Worm (Caenorhabditis elegans) whole organism, mixed stage, embryonic: Measurements from ENCODE around the gene sru-22.

Experiments used
- ces-1 ChIP-seq: fragments of 150-350 bp; optimal IDR thresholded peaks from 2 replicates; lab custom pipeline; 2014; ENCODE audit warnings: missing biosample characterization, missing genetic modification reagents, missing genetic modification characterization
- cnd-1 ChIP-seq: fragments of 200-800 bp; sonication (Bioruptor generic); optimal IDR thresholded peaks from 2 replicates; lab custom pipeline; 2018; ENCODE audit warnings: mild to moderate bottlenecking, missing genetic modification characterization, missing compliant biosample characterization
- pha-4 ChIP-seq: fragments of 150-350 bp; optimal IDR thresholded peaks from 2 replicates; lab custom pipeline; 2018; ENCODE audit warnings: missing biosample characterization, missing genetic modification reagents, missing genetic modification characterization

DNA sequence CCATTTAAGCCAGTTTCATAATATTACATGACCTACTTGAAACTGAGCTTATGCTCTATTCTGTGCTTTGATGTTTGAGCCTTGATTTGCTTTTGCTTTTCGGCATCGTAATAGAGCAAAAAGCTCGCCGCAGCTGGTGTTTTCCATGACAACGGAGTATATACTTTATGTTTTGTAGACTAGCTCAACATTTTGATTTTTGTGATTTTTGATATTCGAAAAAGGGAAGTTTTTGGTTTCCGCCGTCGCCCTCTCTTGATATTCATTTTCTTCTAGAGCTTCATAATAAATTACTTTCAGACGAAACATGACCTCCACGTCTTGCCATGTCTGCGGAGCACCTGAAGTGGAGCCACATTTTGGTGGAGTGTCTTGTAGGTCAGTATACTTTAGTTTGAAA lies 27.6 kb upstream of the sru-22 start, which contains the start of gene nhr-63:
- TF ChIP-seq cnd-1 (tag; lab: Kevin White, UChicago) (no peak), ces-1 (GFP tag; lab: Kevin White, UChicago) (no peak), pha-4 (no peak)
